Worm (Caenorhabditis elegans): ENCODE measurements around the gene clec-225.

DNA sequence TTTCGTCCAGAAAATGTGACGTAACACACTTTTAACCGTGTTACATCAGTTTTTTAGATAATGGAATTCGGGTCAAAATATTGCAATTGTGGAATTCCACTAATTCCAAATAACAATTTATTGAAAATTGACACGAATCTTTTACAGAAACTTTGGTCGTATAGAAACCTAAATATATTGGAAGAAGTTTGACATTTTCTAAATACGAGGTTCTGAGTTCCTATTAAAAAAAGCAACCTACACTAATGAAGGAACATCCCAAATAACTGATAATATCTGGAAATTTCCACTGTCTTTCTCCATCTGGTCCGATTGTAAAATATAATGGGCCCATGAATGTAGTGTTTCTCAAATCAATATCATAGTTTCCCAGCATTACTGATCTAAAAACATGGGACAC is 13.4 kb downstream of the clec-225 start:
- TF ChIP-seq elt-2 (tag; optimal IDR thresholded peaks at IDR 0.05) (no peak), lir-3 (tag; optimal IDR thresholded peaks at IDR 0.05; ENCODE audit: poor library complexity) (no peak), zag-1 (tag; optimal IDR thresholded peaks at IDR 0.05) (no peak), skn-1 (tag; optimal IDR thresholded peaks at IDR 0.05) (no peak), ztf-11 (tag; optimal IDR thresholded peaks at IDR 0.05) (no peak), ama-1 (optimal IDR thresholded peaks at IDR 0.05) (no peak), hlh-17 (GFP tag; optimal IDR thresholded peaks at IDR 0.05; ENCODE audit: borderline replicate concordance) (no peak)
